Fruit fly (Drosophila melanogaster) whole organism, embryonic: ENCODE results near the gene CG1421.
A peak's percentile ranks its signal among the peaks of the same experiment; 100 is the strongest.

Experiments used
- Asciz ChIP-seq: fragments of 200-800 bp; sonication (Bioruptor generic); optimal IDR thresholded peaks from 2 replicates; lab custom pipeline; 2017; ENCODE audit warnings: missing biosample characterization, mild to moderate bottlenecking, missing genetic modification characterization, missing genetic modification reagents
- Bteb2 ChIP-seq: fragments of 200-800 bp; sonication (Bioruptor generic); optimal IDR thresholded peaks from 2 replicates; lab custom pipeline; 2016; ENCODE audit warnings: missing biosample characterization, missing genetic modification characterization
- CG10209 ChIP-seq: fragments of 200-800 bp; sonication (Bioruptor generic); optimal IDR thresholded peaks from 3 replicates; lab custom pipeline; 2017; ENCODE audit warnings: missing biosample characterization, mild to moderate bottlenecking, missing genetic modification characterization, missing genetic modification reagents
- CG1024 ChIP-seq: fragments of 200-800 bp; sonication (Bioruptor generic); IDR thresholded peaks from 2 replicates; pipeline ENCODE4 v1.3.6; 2022; ENCODE audit warnings: missing biosample characterization, missing genetic modification characterization
- CG11696 ChIP-seq: fragments of 200-800 bp; sonication (Bioruptor generic); IDR thresholded peaks from 2 replicates; pipeline ENCODE4 v1.3.6; 2022; ENCODE audit warnings: missing biosample characterization, missing genetic modification characterization
- CG12299 ChIP-seq: fragments of 200-800 bp; sonication (Bioruptor generic); optimal IDR thresholded peaks from 2 replicates; lab custom pipeline; 2018; ENCODE audit warnings: missing biosample characterization, mild to moderate bottlenecking, missing genetic modification characterization
- CG13287 ChIP-seq: fragments of 200-800 bp; sonication (Bioruptor generic); IDR thresholded peaks from 2 replicates; pipeline ENCODE4 v1.3.6; 2022; ENCODE audit warnings: missing biosample characterization, missing genetic modification characterization; ENCODE audit not compliant: partially characterized antibody
- CG13296 ChIP-seq: fragments of 200-800 bp; sonication (Bioruptor generic); optimal IDR thresholded peaks from 3 replicates; lab custom pipeline; 2018; ENCODE audit warnings: missing biosample characterization, mild to moderate bottlenecking, missing genetic modification characterization
- CG16813 ChIP-seq: fragments of 200-800 bp; sonication (Bioruptor generic); IDR thresholded peaks from 3 replicates; pipeline ENCODE4 v1.3.6; 2022; ENCODE audit warnings: missing biosample characterization, missing genetic modification characterization; ENCODE audit not compliant: partially characterized antibody
- CG16863 ChIP-seq: fragments of 200-800 bp; sonication (Bioruptor generic); optimal IDR thresholded peaks from 3 replicates; lab custom pipeline; 2016; ENCODE audit warnings: missing biosample characterization, missing genetic modification characterization
- CG17829 ChIP-seq: fragments of 200-800 bp; optimal IDR thresholded peaks from 2 replicates; lab custom pipeline; 2019; ENCODE audit warnings: missing biosample characterization, mild to moderate bottlenecking, missing genetic modification characterization, moderate library complexity
- CG1832 ChIP-seq: fragments of 200-800 bp; sonication (Bioruptor generic); optimal IDR thresholded peaks from 2 replicates; lab custom pipeline; 2017; ENCODE audit warnings: missing biosample characterization, mild to moderate bottlenecking, missing genetic modification characterization, inconsistent platforms
- CG2712 ChIP-seq: fragments of 200-800 bp; optimal IDR thresholded peaks from 3 replicates; lab custom pipeline; 2019; ENCODE audit warnings: missing biosample characterization, mild to moderate bottlenecking, missing genetic modification characterization, moderate library complexity
- CG34376 ChIP-seq: fragments of 200-800 bp; sonication (Bioruptor generic); optimal IDR thresholded peaks from 2 replicates; lab custom pipeline; 2018; ENCODE audit warnings: missing biosample characterization, mild to moderate bottlenecking, missing genetic modification characterization
- CG4282 ChIP-seq: fragments of 200-800 bp; sonication (Bioruptor generic); optimal IDR thresholded peaks from 2 replicates; lab custom pipeline; 2016; ENCODE audit warnings: missing biosample characterization, missing genetic modification characterization
- CG6175 ChIP-seq: fragments of 200-800 bp; sonication (Bioruptor generic); IDR thresholded peaks from 3 replicates; pipeline ENCODE4 v1.3.6; 2022; ENCODE audit warnings: missing biosample characterization, missing genetic modification characterization
- CG6654 ChIP-seq: fragments of 200-800 bp; sonication (Bioruptor generic); optimal IDR thresholded peaks from 2 replicates; lab custom pipeline; 2017; ENCODE audit warnings: missing biosample characterization, mild to moderate bottlenecking, missing genetic modification characterization
- Dip2 ChIP-seq: fragments of 200-800 bp; sonication (Bioruptor generic); IDR thresholded peaks from 2 replicates; pipeline ENCODE4 v1.3.6; 2022; ENCODE audit warnings: missing biosample characterization, missing genetic modification characterization
- Fer2 ChIP-seq: fragments of 200-800 bp; sonication (Bioruptor generic); optimal IDR thresholded peaks from 2 replicates; lab custom pipeline; 2018; ENCODE audit warnings: missing biosample characterization, mild to moderate bottlenecking, missing genetic modification characterization, moderate library complexity
- HLHmδ ChIP-seq: fragments of 200-800 bp; sonication (Bioruptor generic); optimal IDR thresholded peaks from 2 replicates; lab custom pipeline; 2018; ENCODE audit warnings: missing biosample characterization, mild to moderate bottlenecking, missing genetic modification characterization, moderate library complexity
- Hey ChIP-seq: fragments of 200-800 bp; sonication (Bioruptor generic); optimal IDR thresholded peaks from 3 replicates; lab custom pipeline; 2018; ENCODE audit warnings: missing biosample characterization, mild to moderate bottlenecking, missing genetic modification characterization
- NfI ChIP-seq: fragments of 200-800 bp; sonication (Bioruptor generic); optimal IDR thresholded peaks from 3 replicates; lab custom pipeline; 2018; ENCODE audit warnings: missing biosample characterization, mild to moderate bottlenecking, missing genetic modification characterization, moderate library complexity
- Oaz ChIP-seq: fragments of 200-800 bp; sonication (Bioruptor generic); IDR thresholded peaks from 2 replicates; pipeline ENCODE4 v1.3.6; 2022; ENCODE audit warnings: missing biosample characterization, missing genetic modification characterization
- Ravus ChIP-seq: fragments of 200-800 bp; sonication (Bioruptor generic); IDR thresholded peaks from 2 replicates; pipeline ENCODE4 v1.3.6; 2022; ENCODE audit warnings: missing biosample characterization, missing genetic modification characterization
- Spps ChIP-seq: fragments of 200-800 bp; sonication (Bioruptor generic); optimal IDR thresholded peaks from 2 replicates; lab custom pipeline; 2018; ENCODE audit warnings: missing biosample characterization, mild to moderate bottlenecking, missing genetic modification characterization
- Sry-δ ChIP-seq: fragments of 200-800 bp; sonication (Bioruptor generic); optimal IDR thresholded peaks from 2 replicates; lab custom pipeline; 2016; ENCODE audit warnings: missing biosample characterization, missing genetic modification characterization
- Stat92E ChIP-seq, 3 experiments: fragments of >200 bp in 2 of 3; fragments of 200-800 bp in 1 of 3; sonication (Bioruptor generic) in 1 of 3; optimal IDR thresholded peaks; 2 replicates each; lab custom pipeline; 2017 to 2019; ENCODE audit warnings: missing biosample characterization in 3 of 3, missing genetic modification characterization in 3 of 3, mild to moderate bottlenecking in 1 of 3, moderate library complexity in 1 of 3
- Trl ChIP-seq, 3 experiments: fragments of >200 bp in 2 of 3; fragments of 200-800 bp in 1 of 3; sonication (Bioruptor generic) in 1 of 3; optimal IDR thresholded peaks; 2 replicates in 1 of 3; 3 replicates in 2 of 3; lab custom pipeline; 2016 to 2017; ENCODE audit warnings: missing biosample characterization in 1 of 3, missing genetic modification characterization in 1 of 3
- bowl ChIP-seq: fragments of 200-800 bp; sonication (Bioruptor generic); IDR thresholded peaks from 2 replicates; pipeline ENCODE4 v1.3.6; 2022; ENCODE audit warnings: missing biosample characterization, missing genetic modification characterization
- cg ChIP-seq: fragments of 200-800 bp; sonication (Bioruptor generic); optimal IDR thresholded peaks from 3 replicates; lab custom pipeline; 2019; ENCODE audit warnings: missing biosample characterization, mild to moderate bottlenecking, missing genetic modification characterization, moderate library complexity
- da ChIP-seq: fragments of 200-800 bp; sonication (Bioruptor generic); optimal IDR thresholded peaks from 2 replicates; lab custom pipeline; 2016; ENCODE audit warnings: missing biosample characterization, missing genetic modification characterization
- danr ChIP-seq: fragments of 200-800 bp; sonication (Bioruptor generic); IDR thresholded peaks from 2 replicates; pipeline ENCODE4 v1.3.6; 2022; ENCODE audit warnings: missing biosample characterization, missing genetic modification characterization
- dati ChIP-seq: fragments of 200-800 bp; sonication (Bioruptor generic); IDR thresholded peaks from 2 replicates; pipeline ENCODE4 v1.3.6; 2022; ENCODE audit warnings: missing biosample characterization, missing genetic modification characterization
- dimm ChIP-seq: fragments of 200-800 bp; sonication (Bioruptor generic); IDR thresholded peaks from 2 replicates; pipeline ENCODE4 v1.3.6; 2022; ENCODE audit warnings: missing biosample characterization, missing genetic modification characterization
- en ChIP-seq: fragments of 200-800 bp; sonication (Bioruptor generic); optimal IDR thresholded peaks from 2 replicates; lab custom pipeline; 2016; ENCODE audit warnings: missing biosample characterization, missing genetic modification characterization
- gfzf ChIP-seq: fragments of 200-800 bp; sonication (Bioruptor generic); optimal IDR thresholded peaks from 2 replicates; lab custom pipeline; 2016; ENCODE audit warnings: missing biosample characterization, mild to moderate bottlenecking, missing genetic modification characterization, moderate library complexity
- grn ChIP-seq: fragments of 200-800 bp; sonication (Bioruptor generic); optimal IDR thresholded peaks from 3 replicates; lab custom pipeline; 2017; ENCODE audit warnings: missing biosample characterization, missing genetic modification characterization
- her ChIP-seq: fragments of 200-800 bp; sonication (Bioruptor generic); optimal IDR thresholded peaks from 2 replicates; lab custom pipeline; 2016; ENCODE audit warnings: missing biosample characterization, missing genetic modification characterization
- luna ChIP-seq: fragments of 200-800 bp; sonication (Bioruptor generic); optimal IDR thresholded peaks from 2 replicates; lab custom pipeline; 2016; ENCODE audit warnings: missing biosample characterization, missing genetic modification characterization
- mirr ChIP-seq: fragments of 200-800 bp; sonication (Bioruptor generic); optimal IDR thresholded peaks from 3 replicates; lab custom pipeline; 2018; ENCODE audit warnings: missing biosample characterization, mild to moderate bottlenecking, missing genetic modification characterization
- nom ChIP-seq: fragments of 200-800 bp; sonication (Bioruptor generic); optimal IDR thresholded peaks from 2 replicates; lab custom pipeline; 2017; ENCODE audit warnings: missing biosample characterization, missing genetic modification characterization, mild to moderate bottlenecking, moderate library complexity, missing genetic modification reagents
- sisA ChIP-seq: fragments of 200-800 bp; sonication (Bioruptor generic); IDR thresholded peaks from 2 replicates; pipeline ENCODE4 v1.3.6; 2022; ENCODE audit warnings: missing biosample characterization, missing genetic modification characterization
- stwl ChIP-seq: fragments of 200-800 bp; sonication (Bioruptor generic); optimal IDR thresholded peaks from 3 replicates; lab custom pipeline; 2018; ENCODE audit warnings: missing biosample characterization, mild to moderate bottlenecking, missing genetic modification characterization, moderate library complexity
- tio ChIP-seq: fragments of 200-800 bp; sonication (Bioruptor generic); optimal IDR thresholded peaks from 2 replicates; lab custom pipeline; 2017; ENCODE audit warnings: missing biosample characterization, missing genetic modification characterization, inconsistent platforms
- tx ChIP-seq: fragments of 200-800 bp; sonication (Bioruptor generic); optimal IDR thresholded peaks from 2 replicates; lab custom pipeline; 2016; ENCODE audit warnings: missing biosample characterization, missing genetic modification characterization
- usp ChIP-seq: fragments of >200 bp; optimal IDR thresholded peaks from 2 replicates; lab custom pipeline; 2017; ENCODE audit warnings: missing biosample characterization, missing genetic modification characterization
- yki ChIP-seq: fragments of >200 bp; optimal IDR thresholded peaks from 3 replicates; lab custom pipeline; 2018
- zf30C ChIP-seq: fragments of 200-800 bp; sonication (Bioruptor generic); optimal IDR thresholded peaks from 3 replicates; lab custom pipeline; 2018; ENCODE audit warnings: missing biosample characterization, mild to moderate bottlenecking, missing genetic modification characterization
- zfh1 ChIP-seq: fragments of 200-800 bp; sonication (Bioruptor generic); IDR thresholded peaks from 3 replicates; pipeline ENCODE4 v1.3.6; 2022; ENCODE audit warnings: missing biosample characterization, missing genetic modification characterization

CG1421 gene

DNA sequence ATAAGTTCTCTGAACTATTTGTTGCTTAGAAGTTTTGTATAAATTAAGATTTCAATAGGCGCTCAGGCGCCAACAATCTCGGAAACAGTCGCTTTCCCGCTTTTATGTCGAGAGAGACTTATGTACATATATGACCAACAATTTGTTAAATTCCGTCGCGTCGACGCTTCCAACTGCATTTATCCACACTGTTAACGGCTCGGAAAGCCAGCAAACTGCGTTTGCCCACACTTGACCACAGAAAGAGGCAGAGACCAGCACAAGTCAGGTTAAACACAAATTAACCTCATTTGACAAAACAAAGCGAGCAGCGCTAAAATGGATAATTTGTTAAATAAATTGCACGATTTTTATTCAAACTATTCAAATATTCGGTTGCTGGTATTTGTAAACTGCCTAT lies 2.3 kb downstream of the CG1421 start:
- TF ChIP-seq stwl (tag; lab: Kevin White, UChicago) (peak; percentile 92), dimm (GFP tag; lab: Robert Waterston, UW) (no peak), mirr (GFP tag; lab: Kevin White, UChicago) (no peak), Sry-δ (GFP tag; lab: Kevin White, UChicago) (no peak), usp (GFP tag; lab: Kevin White, UChicago) (no peak)

dm6 chr2L:21905989-21906388 lies 3.2 kb downstream of the CG1421 start, which contains the start of gene CG1428:
Gene CG1428 (plus strand): TSS chr2L:21906289.
- TF ChIP-seq Ravus (GFP tag; lab: Robert Waterston, UW) (no peak), cg (no peak), CG10209 (no peak), CG16813 (GFP tag; lab: Robert Waterston, UW) (no peak), her (GFP tag; lab: Kevin White, UChicago) (no peak), da (GFP tag; lab: Kevin White, UChicago) (no peak), CG4282 (GFP tag; lab: Kevin White, UChicago) (no peak), CG12299 (tag; lab: Kevin White, UChicago) (no peak), CG11696 (no peak), CG13287 (GFP tag; lab: Robert Waterston, UW) (no peak)

- TF ChIP-seq tx (no peak), CG1024 (GFP tag; lab: Robert Waterston, UW) (no peak), Asciz (no peak), zf30C (GFP tag; lab: Kevin White, UChicago) (no peak), CG1832 (no peak), Trl (optimal IDR thresholded peaks at IDR 0.05; lab: Kevin White, UChicago) (no peak), Trl (GFP tag; optimal IDR thresholded peaks at IDR 0.05; lab: Kevin White, UChicago) (no peak), gfzf (GFP tag; lab: Kevin White, UChicago) (no peak), HLHmδ (no peak), en (GFP tag; lab: Kevin White, UChicago) (no peak), bowl (no peak), Fer2 (tag; lab: Kevin White, UChicago) (no peak), CG16863 (GFP tag; lab: Kevin White, UChicago) (no peak), Hey (tag; lab: Kevin White, UChicago) (no peak), sisA (GFP tag; lab: Robert Waterston, UW) (no peak), Oaz (GFP tag; lab: Robert Waterston, UW) (no peak), yki (lab: Kevin White, UChicago) (no peak), CG13296 (GFP tag; lab: Kevin White, UChicago) (no peak), CG17829 (tag; lab: Kevin White, UChicago) (no peak), Bteb2 (GFP tag; lab: Kevin White, UChicago) (no peak)
- TF ChIP-seq, all 482 proteins: peak for 0
These were observed 12.5 kb downstream of the CG1421 start, which contains the start of gene CG31600 for dm6 chr2L:21915258-21915657. Gene CG31600 (minus strand): TSS chr2L:21915358.

DNA sequence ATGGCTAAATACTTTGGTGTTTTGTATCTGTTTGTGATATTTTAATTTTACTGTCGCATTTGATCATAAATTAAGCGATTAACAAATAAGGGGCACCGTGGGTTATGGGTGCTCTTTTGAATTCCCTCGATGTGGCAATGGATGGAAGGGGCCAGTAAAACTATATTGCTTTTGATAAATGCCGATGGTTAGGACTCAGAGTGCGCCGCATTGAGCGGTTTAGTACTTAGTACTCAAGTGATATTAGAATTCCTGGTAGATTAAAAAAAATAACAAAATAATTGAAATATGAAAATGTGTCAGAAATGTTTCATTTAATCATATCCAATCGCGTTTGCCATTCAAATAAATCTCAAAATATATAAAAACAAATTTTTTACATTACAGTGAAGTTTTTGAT lies 13.2 kb downstream of the CG1421 start, which contains the start of gene CG11634:
Gene CG11634, plus strand, starts transcription at position 301 of the 400 bp plus-strand sequence.
- TF ChIP-seq CG6175 (GFP tag; lab: Robert Waterston, UW) (no peak), nom (GFP tag; lab: Kevin White, UChicago) (no peak), Spps (no peak), Dip2 (GFP tag; lab: Robert Waterston, UW) (no peak), CG2712 (no peak), grn (GFP tag; lab: Kevin White, UChicago) (no peak), dati (GFP tag; lab: Robert Waterston, UW) (no peak), luna (GFP tag; lab: Kevin White, UChicago) (no peak), zfh1 (GFP tag; lab: Robert Waterston, UW) (no peak), danr (GFP tag; lab: Robert Waterston, UW) (no peak), CG6654 (GFP tag; lab: Kevin White, UChicago) (no peak), CG34376 (GFP tag; lab: Kevin White, UChicago) (no peak), tio (GFP tag; lab: Kevin White, UChicago) (no peak), Stat92E (GFP tag; optimal IDR thresholded peaks at IDR 0.05; lab: Kevin White, UChicago) (no peak), NfI (no peak)
